Worm (Caenorhabditis elegans) whole organism, young adult: ENCODE results near the gene mars-1.

ENCODE experiments used
- B0336.3 ChIP-seq: fragments of 200-800 bp; sonication (Bioruptor generic); IDR thresholded peaks from 2 replicates; pipeline ENCODE4 v1.3.6; 2022; ENCODE audit warnings: missing genetic modification characterization, missing compliant biosample characterization
- F39B2.1 ChIP-seq: fragments of 200-800 bp; sonication (Bioruptor generic); IDR thresholded peaks from 2 replicates; pipeline ENCODE4 v1.3.6; 2022; ENCODE audit warnings: missing genetic modification reagents, missing genetic modification characterization, missing compliant biosample characterization
- F49E8.2 ChIP-seq: sonication (generic microtip); optimal IDR thresholded peaks from 3 replicates; lab custom pipeline; 2017; ENCODE audit warnings: missing genetic modification characterization, mild to moderate bottlenecking, missing compliant biosample characterization, antibody characterized with exemption, moderate library complexity; ENCODE audit not compliant: insufficient read depth
- F55B11.4 ChIP-seq: sonication (generic microtip); optimal IDR thresholded peaks from 2 replicates; lab custom pipeline; 2016; ENCODE audit warnings: missing compliant biosample characterization, missing genetic modification characterization, borderline replicate concordance; ENCODE audit not compliant: insufficient read depth
- K12H6.12 ChIP-seq: fragments of 200-800 bp; sonication (Bioruptor generic); optimal IDR thresholded peaks from 2 replicates; lab custom pipeline; 2018; ENCODE audit warnings: mild to moderate bottlenecking, missing genetic modification characterization, missing compliant biosample characterization
- Y53G8AR.9 ChIP-seq: fragments of 200-800 bp; sonication (Bioruptor generic); conservative IDR thresholded peaks from 2 replicates; pipeline ENCODE4 v1.3.6; 2022; ENCODE audit warnings: missing genetic modification reagents, missing genetic modification characterization, missing compliant biosample characterization
- Y79H2A.3 ChIP-seq: fragments of 200-800 bp; sonication (Bioruptor generic); conservative IDR thresholded peaks from 2 replicates; pipeline ENCODE4 v1.3.6; 2022; ENCODE audit warnings: missing genetic modification reagents, missing genetic modification characterization, missing compliant biosample characterization
- attf-6 ChIP-seq: fragments of 200-800 bp; sonication (Bioruptor generic); IDR thresholded peaks from 2 replicates; pipeline ENCODE4 v1.3.6; 2022; ENCODE audit warnings: missing genetic modification reagents, missing genetic modification characterization, missing compliant biosample characterization
- bed-2 ChIP-seq: fragments of 200-800 bp; sonication (Bioruptor generic); IDR thresholded peaks from 2 replicates; pipeline ENCODE4 v1.3.6; 2022; ENCODE audit warnings: missing genetic modification reagents, missing genetic modification characterization, missing compliant biosample characterization
- ceh-100 ChIP-seq: fragments of 200-800 bp; sonication (Bioruptor generic); IDR thresholded peaks from 2 replicates; pipeline ENCODE4 v1.3.6; 2022; ENCODE audit warnings: missing genetic modification reagents, missing genetic modification characterization, missing compliant biosample characterization
- ceh-79 ChIP-seq: sonication (generic microtip); optimal IDR thresholded peaks from 2 replicates; lab custom pipeline; 2017; ENCODE audit warnings: mild to moderate bottlenecking, missing genetic modification characterization, missing compliant biosample characterization
- chd-7 ChIP-seq: sonication (generic microtip); optimal IDR thresholded peaks from 2 replicates; lab custom pipeline; 2016; ENCODE audit warnings: mild to moderate bottlenecking, missing genetic modification characterization, moderate library complexity, missing compliant biosample characterization
- egl-18 ChIP-seq: fragments of 200-800 bp; sonication (Bioruptor generic); IDR thresholded peaks from 2 replicates; pipeline ENCODE4 v1.3.6; 2022; ENCODE audit warnings: missing genetic modification reagents, missing genetic modification characterization, missing compliant biosample characterization
- ekl-4 ChIP-seq: fragments of 200-800 bp; sonication (Bioruptor generic); IDR thresholded peaks from 2 replicates; pipeline ENCODE4 v1.3.6; 2022; ENCODE audit warnings: missing genetic modification reagents, missing genetic modification characterization, missing compliant biosample characterization
- hlh-26 ChIP-seq: fragments of 200-800 bp; sonication (Bioruptor generic); conservative IDR thresholded peaks from 2 replicates; pipeline ENCODE4 v1.3.6; 2022; ENCODE audit warnings: missing genetic modification reagents, missing genetic modification characterization, missing compliant biosample characterization
- hrde-1 ChIP-seq: sonication (generic microtip); optimal IDR thresholded peaks from 2 replicates; lab custom pipeline; 2016; ENCODE audit warnings: missing genetic modification characterization, mild to moderate bottlenecking, missing compliant biosample characterization, moderate library complexity, missing genotype, missing genetic modification reagents, borderline replicate concordance
- lin-40 ChIP-seq: sonication (generic microtip); optimal IDR thresholded peaks from 2 replicates; lab custom pipeline; 2016; ENCODE audit warnings: missing genetic modification characterization, mild to moderate bottlenecking, missing compliant biosample characterization, missing genotype, missing genetic modification reagents
- lir-1 ChIP-seq: fragments of 200-800 bp; sonication (Bioruptor generic); conservative IDR thresholded peaks from 2 replicates; pipeline ENCODE4 v1.3.6; 2022; ENCODE audit warnings: missing genetic modification reagents, missing genetic modification characterization, missing compliant biosample characterization
- madf-10 ChIP-seq: sonication (generic microtip); optimal IDR thresholded peaks from 2 replicates; lab custom pipeline; 2016; ENCODE audit warnings: mild to moderate bottlenecking, missing genetic modification characterization, missing compliant biosample characterization
- madf-6 ChIP-seq: fragments of 200-800 bp; sonication (Bioruptor generic); IDR thresholded peaks from 2 replicates; pipeline ENCODE4 v1.3.6; 2022; ENCODE audit warnings: missing genetic modification reagents, missing genetic modification characterization, missing compliant biosample characterization
- mcd-1 ChIP-seq: fragments of 200-800 bp; sonication (Bioruptor generic); IDR thresholded peaks from 2 replicates; pipeline ENCODE4 v1.3.6; 2022; ENCODE audit warnings: missing genetic modification reagents, missing genetic modification characterization, missing compliant biosample characterization
- nfya-1 ChIP-seq: sonication (generic microtip); optimal IDR thresholded peaks from 2 replicates; lab custom pipeline; 2017; ENCODE audit warnings: antibody characterized with exemption, missing compliant biosample characterization, missing genetic modification characterization, borderline replicate concordance; ENCODE audit not compliant: insufficient read depth
- nfyb-1 ChIP-seq: fragments of 200-800 bp; sonication (Bioruptor generic); IDR thresholded peaks from 2 replicates; pipeline ENCODE4 v1.3.6; 2022; ENCODE audit warnings: missing genetic modification reagents, missing genetic modification characterization, missing compliant biosample characterization
- nhr-179 ChIP-seq: sonication (generic microtip); optimal IDR thresholded peaks from 2 replicates; lab custom pipeline; 2016; ENCODE audit warnings: mild to moderate bottlenecking, missing genetic modification characterization, missing compliant biosample characterization
- nhr-90 ChIP-seq: sonication (generic microtip); optimal IDR thresholded peaks from 2 replicates; lab custom pipeline; 2016; ENCODE audit warnings: missing genotype, mild to moderate bottlenecking, missing genetic modification characterization, missing compliant biosample characterization
- sdz-38 ChIP-seq: sonication (generic microtip); optimal IDR thresholded peaks from 2 replicates; lab custom pipeline; 2016; ENCODE audit warnings: missing genotype, missing genetic modification characterization, missing compliant biosample characterization
- sea-2 ChIP-seq: fragments of 200-800 bp; sonication (Bioruptor generic); IDR thresholded peaks from 2 replicates; pipeline ENCODE4 v1.3.6; 2022; ENCODE audit warnings: missing genetic modification characterization, missing compliant biosample characterization
- snpc-1.3 ChIP-seq: sonication (generic microtip); optimal IDR thresholded peaks from 2 replicates; lab custom pipeline; 2017; ENCODE audit warnings: missing genetic modification characterization, mild to moderate bottlenecking, missing compliant biosample characterization, antibody characterized with exemption, moderate library complexity, missing genotype, missing genetic modification reagents; ENCODE audit not compliant: insufficient read depth
- snpc-3.4 ChIP-seq: sonication (generic microtip); optimal IDR thresholded peaks from 2 replicates; lab custom pipeline; 2017; ENCODE audit warnings: missing genetic modification characterization, mild to moderate bottlenecking, missing compliant biosample characterization, antibody characterized with exemption, moderate library complexity, missing genotype, missing genetic modification reagents
- unc-130 ChIP-seq: sonication (generic microtip); optimal IDR thresholded peaks from 2 replicates; lab custom pipeline; 2016; ENCODE audit warnings: missing genetic modification reagents, missing genetic modification characterization, missing compliant biosample characterization
- xnd-1 ChIP-seq: sonication (generic microtip); optimal IDR thresholded peaks from 2 replicates; lab custom pipeline; 2016; ENCODE audit warnings: missing genotype, missing genetic modification reagents, missing genetic modification characterization, missing compliant biosample characterization
- ztf-26 ChIP-seq: sonication (generic microtip); optimal IDR thresholded peaks from 2 replicates; lab custom pipeline; 2017; ENCODE audit warnings: missing genetic modification characterization, missing compliant biosample characterization
- ztf-3 ChIP-seq: fragments of 200-800 bp; sonication (Bioruptor generic); optimal IDR thresholded peaks from 2 replicates; lab custom pipeline; 2018; ENCODE audit warnings: mild to moderate bottlenecking, missing genetic modification characterization, missing compliant biosample characterization

The mars-1 gene

ce11 chrIV:11656144-11656780 is 21.0 kb upstream of the mars-1 start, which contains the start of gene ZK809.5:
Gene ZK809.5, plus strand, starts transcription at chrIV:11656730.
- TF ChIP-seq lin-40 (tag; lab: Kevin White, UChicago) (no peak), F39B2.1 (GFP tag; lab: Robert Waterston, UW) (no peak), egl-18 (GFP tag; lab: Robert Waterston, UW) (no peak), nhr-179 (tag; lab: Kevin White, UChicago) (no peak), nfya-1 (tag; lab: Kevin White, UChicago) (no peak), ekl-4 (GFP tag; lab: Robert Waterston, UW) (no peak), hrde-1 (tag; lab: Kevin White, UChicago) (no peak), Y79H2A.3 (GFP tag; lab: Robert Waterston, UW) (no peak), madf-10 (tag; lab: Kevin White, UChicago) (no peak), snpc-1.3 (tag; lab: Kevin White, UChicago) (no peak)

DNA sequence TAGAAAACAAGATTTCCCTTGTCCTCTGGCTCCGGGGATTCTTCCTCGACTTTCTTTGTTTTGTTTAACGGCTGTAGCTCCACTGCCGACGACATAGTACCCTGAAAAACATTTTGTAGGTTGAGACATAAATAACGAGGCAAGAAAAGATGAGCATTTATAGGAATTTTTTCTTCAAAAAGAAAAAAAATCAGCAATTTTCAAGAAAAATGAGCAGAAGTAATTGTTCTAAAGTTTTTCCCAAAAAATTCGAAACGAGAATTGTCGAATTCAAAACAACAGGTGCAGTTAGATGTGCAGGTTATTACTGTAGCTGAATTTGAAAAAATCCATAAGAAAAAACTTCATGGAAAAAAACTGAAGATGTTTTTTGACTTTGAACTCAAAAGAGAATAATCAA is 20.1 kb upstream of the mars-1 start, which contains the start of gene ent-1:
TSS of gene ent-1 (minus strand) at position 101 of the 400 bp plus-strand sequence.
- TF ChIP-seq madf-6 (no peak), ceh-100 (no peak), mcd-1 (GFP tag; lab: Robert Waterston, UW) (no peak)

DNA sequence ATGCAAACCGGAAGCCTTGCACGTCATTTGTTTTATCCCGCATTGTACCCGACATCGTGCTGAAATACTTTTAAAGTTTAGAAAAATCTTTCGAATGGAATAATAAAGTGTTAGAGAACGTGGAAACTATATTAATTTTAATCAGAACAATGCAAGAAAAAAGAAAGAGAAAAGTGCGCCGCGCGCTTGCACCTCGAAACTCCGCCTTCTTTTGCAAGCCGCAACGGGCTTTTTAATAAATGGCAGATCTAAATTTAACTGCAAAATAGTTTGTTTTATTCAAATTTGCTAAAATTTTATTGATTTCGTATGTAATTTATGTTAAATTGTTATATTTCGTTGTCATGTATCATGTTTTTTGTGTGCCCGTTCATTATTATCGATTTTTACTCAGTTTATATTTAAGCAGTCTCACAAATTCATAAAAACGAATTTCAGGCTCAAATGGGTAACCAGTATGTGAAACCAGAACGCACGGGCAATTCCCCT is 16.7 kb upstream of the mars-1 start, which contains the start of the genes acl-3 and ndub-6:
TSS of gene acl-3 (minus strand) at position 59 of the 489 bp plus-strand sequence.
TSS of gene ndub-6 (plus strand) at position 439 of the 489 bp plus-strand sequence.
- TF ChIP-seq lir-1 = no peak
- no peak for TF ChIP-seq sea-2 (GFP tag; lab: Robert Waterston, UW)
- TF ChIP-seq nhr-90 (tag; lab: Kevin White, UChicago) = no peak
- no peak for TF ChIP-seq ztf-3 (GFP tag; lab: Kevin White, UChicago)
- no peak for TF ChIP-seq ztf-26 (tag; lab: Kevin White, UChicago)
- no peak for TF ChIP-seq bed-2 (GFP tag; lab: Robert Waterston, UW)
- TF ChIP-seq B0336.3 = no peak
- no peak for TF ChIP-seq ceh-79
- TF ChIP-seq chd-7 (tag; lab: Kevin White, UChicago) = no peak
- no peak for TF ChIP-seq Y53G8AR.9 (GFP tag; lab: Robert Waterston, UW)
- TF ChIP-seq hlh-26 (GFP tag; lab: Robert Waterston, UW) = no peak

DNA sequence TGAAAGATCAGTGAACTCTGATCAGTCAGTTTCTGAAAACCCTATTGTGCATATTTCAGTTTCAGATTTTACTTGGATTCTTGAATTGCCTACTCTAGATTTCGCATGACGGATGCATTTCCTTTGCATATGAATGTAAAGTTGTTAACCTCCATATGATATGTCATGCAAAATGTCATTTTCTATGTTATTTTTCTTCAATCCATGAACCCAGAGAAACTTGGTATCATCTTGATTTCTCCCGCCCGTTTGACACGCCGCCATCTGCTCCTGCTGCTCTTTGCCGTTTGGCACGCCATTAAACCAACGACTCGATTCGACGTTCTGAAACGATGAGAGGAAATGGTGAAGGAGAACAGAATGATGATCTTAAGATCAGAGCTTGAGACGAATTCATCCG is 15.1 kb upstream of the mars-1 start:
- TF ChIP-seq nfyb-1 (GFP tag; lab: Robert Waterston, UW) = 0 out of 2 replicates have a peak, but pooled peaks have one; percentile 15
- no peak for TF ChIP-seq K12H6.12 (tag; lab: Kevin White, UChicago)
- TF ChIP-seq attf-6 (GFP tag; lab: Robert Waterston, UW) = no peak

DNA sequence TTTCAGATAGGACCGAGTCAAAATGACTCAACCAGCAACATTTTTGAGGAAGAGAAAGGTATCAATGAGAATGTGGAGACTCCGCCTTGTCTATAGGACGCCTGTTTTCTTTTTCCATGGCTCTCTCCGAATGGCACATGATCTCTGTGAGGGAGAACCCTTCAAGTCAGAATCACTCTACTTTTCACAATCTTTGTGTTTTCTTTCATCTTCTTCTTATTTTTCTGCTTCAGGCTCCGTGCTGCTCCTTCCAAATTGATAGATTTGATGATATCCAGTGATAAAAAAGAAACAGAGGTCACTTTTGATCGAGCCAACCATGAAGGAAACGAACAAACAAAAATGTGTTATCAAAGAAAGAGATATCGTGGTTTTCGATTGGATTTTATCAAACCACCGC is 13.7 kb upstream of the mars-1 start, which contains the start of gene ZK809.8:
TSS of gene ZK809.8 (minus strand) at position 34 of the 400 bp plus-strand sequence.
- TF ChIP-seq F49E8.2 (tag; lab: Kevin White, UChicago) (no peak), sdz-38 (tag; lab: Kevin White, UChicago) (no peak), F55B11.4 (tag; lab: Kevin White, UChicago) (no peak), snpc-1.3 (tag; lab: Kevin White, UChicago) (no peak), unc-130 (GFP tag; lab: Kevin White, UChicago) (no peak), snpc-3.4 (tag; lab: Kevin White, UChicago) (no peak), xnd-1 (tag; lab: Kevin White, UChicago) (no peak)
